Worm (Caenorhabditis elegans) whole organism, mixed stage, embryonic: ENCODE measurements around the gene F08F3.6.
A peak's percentile ranks its signal among the peaks of the same experiment; 100 is the strongest.

Source experiments
- M03D4.4 ChIP-seq: sonication (generic microtip); optimal IDR thresholded peaks from 2 replicates; lab custom pipeline; 2017; ENCODE audit warnings: mild to moderate bottlenecking, missing genetic modification characterization, missing compliant biosample characterization
- bed-3 ChIP-seq: fragments of 200-800 bp; sonication (Bioruptor generic); optimal IDR thresholded peaks from 3 replicates; lab custom pipeline; 2018; ENCODE audit warnings: mild to moderate bottlenecking, missing genetic modification characterization, moderate library complexity, missing compliant biosample characterization
- blmp-1 ChIP-seq: fragments of 150-350 bp; optimal IDR thresholded peaks from 2 replicates; lab custom pipeline; 2014; ENCODE audit warnings: missing biosample characterization, missing genetic modification characterization
- ceh-43 ChIP-seq: fragments of 200-800 bp; sonication (Bioruptor generic); optimal IDR thresholded peaks from 2 replicates; lab custom pipeline; 2018; ENCODE audit warnings: mild to moderate bottlenecking, missing genetic modification characterization, moderate library complexity, missing compliant biosample characterization
- ceh-83 ChIP-seq: fragments of 200-800 bp; sonication (Bioruptor generic); optimal IDR thresholded peaks from 2 replicates; lab custom pipeline; 2018; ENCODE audit warnings: mild to moderate bottlenecking, missing genetic modification characterization, missing compliant biosample characterization
- ces-1 ChIP-seq: fragments of 150-350 bp; optimal IDR thresholded peaks from 2 replicates; lab custom pipeline; 2014; ENCODE audit warnings: missing biosample characterization, missing genetic modification reagents, missing genetic modification characterization
- cnd-1 ChIP-seq: fragments of 200-800 bp; sonication (Bioruptor generic); optimal IDR thresholded peaks from 2 replicates; lab custom pipeline; 2018; ENCODE audit warnings: mild to moderate bottlenecking, missing genetic modification characterization, missing compliant biosample characterization
- elt-1 ChIP-seq: sonication (generic microtip); optimal IDR thresholded peaks from 2 replicates; lab custom pipeline; 2017; ENCODE audit warnings: missing genetic modification characterization, mild to moderate bottlenecking, missing compliant biosample characterization, antibody characterized with exemption, moderate library complexity, borderline replicate concordance; ENCODE audit not compliant: insufficient read depth
- flh-1 ChIP-seq: fragments of 200-800 bp; sonication (Bioruptor generic); optimal IDR thresholded peaks from 2 replicates; lab custom pipeline; 2018; ENCODE audit warnings: mild to moderate bottlenecking, missing genetic modification characterization, moderate library complexity, missing compliant biosample characterization
- ham-2 ChIP-seq: fragments of 200-800 bp; sonication (Bioruptor generic); optimal IDR thresholded peaks from 2 replicates; lab custom pipeline; 2018; ENCODE audit warnings: mild to moderate bottlenecking, missing genetic modification characterization, missing compliant biosample characterization
- hlh-1 ChIP-seq: fragments of 150-350 bp; optimal IDR thresholded peaks from 2 replicates; lab custom pipeline; 2014; ENCODE audit warnings: missing biosample characterization, missing genetic modification reagents, missing genetic modification characterization
- lin-13 ChIP-seq: fragments of 150-350 bp; optimal IDR thresholded peaks from 2 replicates; lab custom pipeline; 2014; ENCODE audit warnings: missing biosample characterization, missing genetic modification characterization
- lin-32 ChIP-seq: fragments of 200-800 bp; sonication (Bioruptor generic); optimal IDR thresholded peaks from 2 replicates; lab custom pipeline; 2018; ENCODE audit warnings: mild to moderate bottlenecking, missing genetic modification characterization, missing compliant biosample characterization
- lsy-2 ChIP-seq: fragments of 150-350 bp; optimal IDR thresholded peaks from 2 replicates; lab custom pipeline; 2014; ENCODE audit warnings: missing biosample characterization, missing genetic modification characterization
- mab-5 ChIP-seq: fragments of 150-350 bp; optimal IDR thresholded peaks from 2 replicates; lab custom pipeline; 2014; ENCODE audit warnings: missing biosample characterization, missing genetic modification characterization
- mep-1 ChIP-seq: fragments of 150-350 bp; optimal IDR thresholded peaks from 2 replicates; lab custom pipeline; 2017; ENCODE audit warnings: missing biosample characterization, missing genetic modification reagents, missing genetic modification characterization, inconsistent platforms
- mls-2 ChIP-seq: sonication (generic microtip); optimal IDR thresholded peaks from 2 replicates; lab custom pipeline; 2016; ENCODE audit warnings: mild to moderate bottlenecking, missing genetic modification characterization, moderate library complexity, missing compliant biosample characterization
- nhr-12 ChIP-seq: fragments of 150-350 bp; optimal IDR thresholded peaks from 2 replicates; lab custom pipeline; 2014; ENCODE audit warnings: missing biosample characterization, missing genetic modification characterization
- nhr-237 ChIP-seq: fragments of 150-350 bp; optimal IDR thresholded peaks from 2 replicates; lab custom pipeline; 2014; ENCODE audit warnings: missing biosample characterization, missing genetic modification characterization
- nhr-28 ChIP-seq: fragments of 150-350 bp; optimal IDR thresholded peaks from 2 replicates; lab custom pipeline; 2014; ENCODE audit warnings: missing biosample characterization, missing genetic modification characterization
- nhr-76 ChIP-seq: sonication (generic microtip); optimal IDR thresholded peaks from 2 replicates; lab custom pipeline; 2017; ENCODE audit warnings: missing biosample characterization, missing genetic modification characterization
- pha-4 ChIP-seq: fragments of 150-350 bp; optimal IDR thresholded peaks from 2 replicates; lab custom pipeline; 2018; ENCODE audit warnings: missing biosample characterization, missing genetic modification reagents, missing genetic modification characterization
- snpc-4 ChIP-seq: fragments of 150-350 bp; optimal IDR thresholded peaks from 2 replicates; lab custom pipeline; 2014; ENCODE audit warnings: missing biosample characterization, missing genetic modification characterization
- sptf-1 ChIP-seq: sonication (generic microtip); optimal IDR thresholded peaks from 2 replicates; lab custom pipeline; 2017; ENCODE audit warnings: mild to moderate bottlenecking, missing genetic modification characterization, moderate library complexity, missing compliant biosample characterization
- tbx-8 ChIP-seq: fragments of 200-800 bp; sonication (Bioruptor generic); optimal IDR thresholded peaks from 2 replicates; lab custom pipeline; 2018; ENCODE audit warnings: mild to moderate bottlenecking, missing genetic modification characterization, moderate library complexity, missing compliant biosample characterization
- unc-120 ChIP-seq: sonication (generic microtip); optimal IDR thresholded peaks from 2 replicates; lab custom pipeline; 2017; ENCODE audit warnings: missing genetic modification characterization, missing compliant biosample characterization; ENCODE audit not compliant: poor library complexity, severe bottlenecking
- unc-39 ChIP-seq: fragments of 150-350 bp; optimal IDR thresholded peaks from 2 replicates; lab custom pipeline; 2014; ENCODE audit warnings: missing biosample characterization, missing genetic modification characterization
- unc-62 ChIP-seq: fragments of 150-350 bp; optimal IDR thresholded peaks from 2 replicates; lab custom pipeline; 2014; ENCODE audit warnings: missing biosample characterization, missing genetic modification reagents, missing genetic modification characterization
- zip-8 ChIP-seq: fragments of 150-350 bp; optimal IDR thresholded peaks from 2 replicates; lab custom pipeline; 2014; ENCODE audit warnings: missing biosample characterization, missing genetic modification characterization
- ztf-11 ChIP-seq: fragments of 150-350 bp; optimal IDR thresholded peaks from 2 replicates; lab custom pipeline; 2014; ENCODE audit warnings: missing biosample characterization, missing genetic modification characterization

The F08F3.6 gene

ce11 chrV:5403938-5404337 lies 15.9 kb downstream of the F08F3.6 start:
- TF ChIP-seq snpc-4 = no peak
- TF ChIP-seq nhr-12 = no peak
- TF ChIP-seq mls-2 (tag; lab: Kevin White, UChicago) = no peak
- no peak for TF ChIP-seq unc-39 (tag; lab: Kevin White, UChicago)
- TF ChIP-seq ces-1 = no peak
- TF ChIP-seq nhr-76 (tag; lab: Kevin White, UChicago) = no peak
- no peak for TF ChIP-seq lsy-2 (tag; lab: Kevin White, UChicago)
- no peak for TF ChIP-seq pha-4 (tag; lab: Kevin White, UChicago)
- no peak for TF ChIP-seq ceh-43 (GFP tag; lab: Kevin White, UChicago)
- TF ChIP-seq nhr-237 (tag; lab: Kevin White, UChicago) = no peak
- TF ChIP-seq elt-1 (tag; lab: Kevin White, UChicago) = no peak
- no peak for TF ChIP-seq hlh-1
- no peak for TF ChIP-seq mep-1 (tag; lab: Kevin White, UChicago)
- no peak for TF ChIP-seq ham-2 (GFP tag; lab: Kevin White, UChicago)
- TF ChIP-seq unc-120 (tag; lab: Kevin White, UChicago) = no peak
- TF ChIP-seq ceh-83 = no peak

ce11 chrV:5392993-5393628 lies 26.8 kb downstream of the F08F3.6 start, which contains the start of gene C35A11.4:
C35A11.4 (minus strand) TSS chrV:5393148.
- TF ChIP-seq lin-32 (no peak), sptf-1 (tag; lab: Kevin White, UChicago) (no peak), unc-120 (tag; lab: Kevin White, UChicago) (no peak), nhr-76 (tag; lab: Kevin White, UChicago) (no peak), blmp-1 (no peak), mab-5 (tag; lab: Kevin White, UChicago) (no peak), ces-1 (no peak), nhr-12 (no peak), lin-13 (tag; lab: Kevin White, UChicago) (no peak), ztf-11 (no peak), cnd-1 (tag; lab: Kevin White, UChicago) (no peak), nhr-237 (tag; lab: Kevin White, UChicago) (no peak), ceh-43 (GFP tag; lab: Kevin White, UChicago) (no peak), bed-3 (GFP tag; lab: Kevin White, UChicago) (no peak), ceh-83 (no peak), zip-8 (tag; lab: Kevin White, UChicago) (no peak), tbx-8 (GFP tag; lab: Kevin White, UChicago) (no peak)

ce11 chrV:5385914-5386493 lies 33.9 kb downstream of the F08F3.6 start, which contains the start of gene C35A11.2:
C35A11.2 (plus strand) TSS chrV:5386299.
- TF ChIP-seq blmp-1 (peak; percentile 75), pha-4 (tag; lab: Kevin White, UChicago) (no peak)

DNA sequence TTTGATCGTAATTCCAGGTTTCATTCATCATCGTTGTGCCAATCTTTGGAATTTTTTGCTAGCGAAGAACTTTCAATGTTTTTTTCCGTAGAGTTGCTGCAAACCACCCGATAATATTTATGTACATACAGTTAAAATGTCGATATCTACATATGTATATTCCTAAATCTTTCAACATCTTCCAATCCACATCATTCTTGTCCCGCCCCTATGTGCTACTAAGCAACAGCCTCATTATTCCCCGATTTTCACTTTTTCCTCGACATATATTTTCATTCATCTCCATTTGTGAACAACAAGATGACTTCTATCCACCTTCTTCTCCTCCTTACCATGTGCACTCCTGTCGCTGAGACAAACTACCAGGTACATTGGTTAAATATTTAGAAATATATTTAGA lies 47.7 kb downstream of the F08F3.6 start, which contains the start of gene C35A11.3:
TSS of gene C35A11.3 (plus strand) at position 301 of the 400 bp plus-strand sequence.
- TF ChIP-seq mab-5 (tag; lab: Kevin White, UChicago) (no peak), tbx-8 (GFP tag; lab: Kevin White, UChicago) (no peak), unc-62 (GFP tag; lab: Kevin White, UChicago) (no peak), ces-1 (no peak), hlh-1 (no peak), bed-3 (GFP tag; lab: Kevin White, UChicago) (no peak), lin-13 (tag; lab: Kevin White, UChicago) (no peak), blmp-1 (no peak), nhr-28 (tag; lab: Kevin White, UChicago) (no peak), snpc-4 (no peak), unc-120 (tag; lab: Kevin White, UChicago) (no peak), flh-1 (no peak), cnd-1 (tag; lab: Kevin White, UChicago) (no peak), M03D4.4 (tag; lab: Kevin White, UChicago) (no peak), ceh-83 (no peak), ztf-11 (no peak), zip-8 (tag; lab: Kevin White, UChicago) (no peak), mls-2 (tag; lab: Kevin White, UChicago) (no peak), pha-4 (tag; lab: Kevin White, UChicago) (no peak)
